Fruit fly (Drosophila melanogaster) S2 (cell line): ENCODE measurements around the gene Nedd4.

Experiments used
- CG8478 ChIP-seq: fragments of >200 bp; optimal IDR thresholded peaks from 2 replicates; lab custom pipeline; 2018
- CTCF ChIP-seq, 2 experiments: fragments of >200 bp; optimal IDR thresholded peaks; 2 replicates each; lab custom pipeline; 2018

DNA sequence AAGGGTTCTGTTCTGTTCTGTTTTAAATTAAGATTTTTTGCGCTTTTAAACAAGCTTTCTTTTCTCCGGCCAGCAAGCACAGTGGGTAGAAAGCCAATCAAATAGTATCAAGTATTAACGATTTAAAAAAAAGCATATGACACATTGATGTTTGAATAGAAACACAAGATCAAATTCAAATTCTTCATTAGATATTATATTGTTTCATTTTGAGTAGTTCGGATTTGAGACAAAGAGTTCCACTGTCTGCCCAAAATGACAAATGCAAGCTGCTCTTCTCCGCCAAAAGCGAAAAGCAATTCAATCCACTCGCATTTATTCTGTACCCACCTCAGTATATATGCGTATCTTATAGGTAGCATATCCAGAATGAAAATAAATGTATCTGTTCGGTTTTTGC, 27.6 kb upstream of the Nedd4 start:
- TF ChIP-seq CG8478 (no peak), CTCF (optimal IDR thresholded peaks at IDR 0.05; lab: Kevin White, UChicago) (no peak)
